Fruit fly (Drosophila melanogaster) whole organism, prepupa: ENCODE results near the gene Trc8.

Source experiments
- Blimp-1 ChIP-seq: fragments of 200-800 bp; sonication (Bioruptor generic); optimal IDR thresholded peaks from 3 replicates; lab custom pipeline; 2017; ENCODE audit warnings: missing biosample characterization, missing genetic modification characterization, mild to moderate bottlenecking, moderate library complexity, missing genetic modification reagents
- CG10631 ChIP-seq: fragments of 200-800 bp; sonication (Bioruptor generic); optimal IDR thresholded peaks from 2 replicates; lab custom pipeline; 2016; ENCODE audit warnings: missing biosample characterization, missing genetic modification characterization
- CG10669 ChIP-seq: fragments of 200-800 bp; sonication (Bioruptor generic); optimal IDR thresholded peaks from 3 replicates; lab custom pipeline; 2018; ENCODE audit warnings: missing biosample characterization, mild to moderate bottlenecking, missing genetic modification characterization, moderate library complexity
- CG11294 ChIP-seq: fragments of 200-800 bp; sonication (Bioruptor generic); IDR thresholded peaks from 2 replicates; pipeline ENCODE4 v1.3.6; 2022; ENCODE audit warnings: missing biosample characterization, missing genetic modification characterization
- CG11762 ChIP-seq: fragments of 200-800 bp; sonication (Bioruptor generic); optimal IDR thresholded peaks from 3 replicates; lab custom pipeline; 2016; ENCODE audit warnings: missing biosample characterization, missing genetic modification characterization; ENCODE audit not compliant: insufficient read depth
- CG1621 ChIP-seq: fragments of 200-800 bp; sonication (Bioruptor generic); optimal IDR thresholded peaks from 3 replicates; lab custom pipeline; 2018; ENCODE audit warnings: missing biosample characterization, mild to moderate bottlenecking, missing genetic modification characterization
- CG16779 ChIP-seq: fragments of 200-800 bp; sonication (Bioruptor generic); optimal IDR thresholded peaks from 3 replicates; lab custom pipeline; 2017; ENCODE audit warnings: missing biosample characterization, mild to moderate bottlenecking, missing genetic modification characterization
- CG3032 ChIP-seq: fragments of 200-800 bp; optimal IDR thresholded peaks from 2 replicates; lab custom pipeline; 2019; ENCODE audit warnings: missing biosample characterization, mild to moderate bottlenecking, missing genetic modification characterization, moderate library complexity
- CG34406 ChIP-seq: fragments of 200-800 bp; sonication (Bioruptor generic); optimal IDR thresholded peaks from 3 replicates; lab custom pipeline; 2016; ENCODE audit warnings: missing biosample characterization, missing genetic modification characterization
- CG6163 ChIP-seq: fragments of 200-800 bp; sonication (Bioruptor generic); IDR thresholded peaks from 3 replicates; pipeline ENCODE4 v1.3.6; 2022; ENCODE audit warnings: missing biosample characterization, missing genetic modification characterization
- CG6276 ChIP-seq: fragments of 200-800 bp; sonication (Bioruptor generic); optimal IDR thresholded peaks from 2 replicates; lab custom pipeline; 2017; ENCODE audit warnings: missing biosample characterization, mild to moderate bottlenecking, missing genetic modification characterization
- CG6808 ChIP-seq: fragments of 200-800 bp; sonication (Bioruptor generic); optimal IDR thresholded peaks from 3 replicates; lab custom pipeline; 2017; ENCODE audit warnings: missing biosample characterization, missing genetic modification characterization, mild to moderate bottlenecking, moderate library complexity, missing genetic modification reagents
- CG6854 ChIP-seq: fragments of 200-800 bp; sonication (Bioruptor generic); optimal IDR thresholded peaks from 2 replicates; lab custom pipeline; 2017; ENCODE audit warnings: missing biosample characterization, mild to moderate bottlenecking, missing genetic modification characterization
- CG8319 ChIP-seq: fragments of 200-800 bp; sonication (Bioruptor generic); optimal IDR thresholded peaks from 3 replicates; lab custom pipeline; 2016; ENCODE audit warnings: missing biosample characterization, missing genetic modification characterization
- CG8632 ChIP-seq: fragments of 200-800 bp; sonication (Bioruptor generic); optimal IDR thresholded peaks from 3 replicates; lab custom pipeline; 2016; ENCODE audit warnings: missing biosample characterization, missing genetic modification characterization
- Eip78C ChIP-seq: fragments of 200-800 bp; sonication (Bioruptor generic); peaks from one replicate; lab custom pipeline; 2016; ENCODE audit warnings: missing biosample characterization, missing genetic modification characterization
- Ets21C ChIP-seq: fragments of 200-800 bp; sonication (Bioruptor generic); optimal IDR thresholded peaks from 3 replicates; lab custom pipeline; 2016; ENCODE audit warnings: missing biosample characterization, missing genetic modification characterization
- Ets96B ChIP-seq: fragments of 200-800 bp; optimal IDR thresholded peaks from 2 replicates; lab custom pipeline; 2019; ENCODE audit warnings: missing biosample characterization, mild to moderate bottlenecking, missing genetic modification characterization, moderate library complexity
- Gug ChIP-seq: fragments of 200-800 bp; sonication (Bioruptor generic); IDR thresholded peaks from 2 replicates; pipeline ENCODE4 v1.3.6; 2022; ENCODE audit warnings: missing biosample characterization, missing genetic modification characterization
- Hr38 ChIP-seq: sonication (Bioruptor generic); optimal IDR thresholded peaks from 2 replicates; lab custom pipeline; 2016; ENCODE audit warnings: missing biosample characterization, missing genetic modification characterization
- Hr4 ChIP-seq: fragments of 200-800 bp; sonication (Bioruptor generic); optimal IDR thresholded peaks from 3 replicates; lab custom pipeline; 2016; ENCODE audit warnings: missing biosample characterization, missing genetic modification characterization
- Lpt ChIP-seq: fragments of 200-800 bp; sonication (Bioruptor generic); optimal IDR thresholded peaks from 3 replicates; lab custom pipeline; 2016; ENCODE audit warnings: missing biosample characterization, missing genetic modification characterization
- Met ChIP-seq: fragments of 200-800 bp; sonication (Bioruptor generic); optimal IDR thresholded peaks from 3 replicates; lab custom pipeline; 2016; ENCODE audit warnings: missing biosample characterization, missing genetic modification characterization
- OdsH ChIP-seq: fragments of 200-800 bp; sonication (Bioruptor generic); optimal IDR thresholded peaks from 3 replicates; lab custom pipeline; 2016; ENCODE audit warnings: missing biosample characterization, missing genetic modification characterization
- Smox ChIP-seq: fragments of 200-800 bp; sonication (Bioruptor generic); optimal IDR thresholded peaks from 3 replicates; lab custom pipeline; 2016; ENCODE audit warnings: missing biosample characterization, missing genetic modification characterization
- Sox102F ChIP-seq: fragments of 200-800 bp; sonication (Bioruptor generic); optimal IDR thresholded peaks from 2 replicates; lab custom pipeline; 2016; ENCODE audit warnings: missing biosample characterization, mild to moderate bottlenecking, missing genetic modification characterization
- Sox14 ChIP-seq: fragments of 200-800 bp; sonication (Bioruptor generic); optimal IDR thresholded peaks from 3 replicates; lab custom pipeline; 2016; ENCODE audit warnings: missing biosample characterization, missing genetic modification characterization
- Sox15 ChIP-seq: fragments of 200-800 bp; sonication (Bioruptor generic); optimal IDR thresholded peaks from 3 replicates; lab custom pipeline; 2016; ENCODE audit warnings: missing biosample characterization, missing genetic modification characterization
- acj6 ChIP-seq: fragments of 200-800 bp; sonication (Bioruptor generic); optimal IDR thresholded peaks from 3 replicates; lab custom pipeline; 2016; ENCODE audit warnings: missing biosample characterization, missing genetic modification characterization
- cyc ChIP-seq: fragments of 200-800 bp; sonication (Bioruptor generic); optimal IDR thresholded peaks from 3 replicates; lab custom pipeline; 2016; ENCODE audit warnings: missing biosample characterization, missing genetic modification characterization
- dac ChIP-seq: fragments of 200-800 bp; sonication (Bioruptor generic); optimal IDR thresholded peaks from 2 replicates; lab custom pipeline; 2017; ENCODE audit warnings: missing biosample characterization, mild to moderate bottlenecking, missing genetic modification characterization
- dsx ChIP-seq: fragments of 200-800 bp; optimal IDR thresholded peaks from 3 replicates; lab custom pipeline; 2019; ENCODE audit warnings: missing biosample characterization, mild to moderate bottlenecking, missing genetic modification characterization, moderate library complexity; ENCODE audit not compliant: poor library complexity, severe bottlenecking
- eg ChIP-seq: fragments of 200-800 bp; sonication (Bioruptor generic); IDR thresholded peaks from 3 replicates; pipeline ENCODE4 v1.3.6; 2022; ENCODE audit warnings: missing biosample characterization, missing genetic modification characterization
- fd59A ChIP-seq: fragments of 200-800 bp; sonication (Bioruptor generic); optimal IDR thresholded peaks from 2 replicates; lab custom pipeline; 2017; ENCODE audit warnings: missing biosample characterization, mild to moderate bottlenecking, missing genetic modification characterization, missing genetic modification reagents
- fd85E ChIP-seq: fragments of 200-800 bp; sonication (Bioruptor generic); optimal IDR thresholded peaks from 3 replicates; lab custom pipeline; 2016; ENCODE audit warnings: missing biosample characterization, missing genetic modification characterization
- fkh ChIP-seq: fragments of 200-800 bp; sonication (Bioruptor generic); optimal IDR thresholded peaks from 3 replicates; lab custom pipeline; 2017; ENCODE audit warnings: missing biosample characterization, mild to moderate bottlenecking, missing genetic modification characterization, moderate library complexity
- salr ChIP-seq, 2 experiments: fragments of 200-800 bp; sonication (Bioruptor generic); optimal IDR thresholded peaks; 3 replicates each; lab custom pipeline; 2016 to 2018; ENCODE audit warnings: missing biosample characterization in 2 of 2, missing genetic modification characterization in 2 of 2, mild to moderate bottlenecking in 1 of 2
- spab ChIP-seq: fragments of 200-800 bp; sonication (Bioruptor generic); optimal IDR thresholded peaks from 2 replicates; lab custom pipeline; 2017; ENCODE audit warnings: missing biosample characterization, mild to moderate bottlenecking, missing genetic modification characterization, missing genetic modification reagents
- ss ChIP-seq, 2 experiments: fragments of 200-800 bp; sonication (Bioruptor generic); optimal IDR thresholded peaks; 2 replicates in 1 of 2; 3 replicates in 1 of 2; lab custom pipeline; 2017 to 2018; ENCODE audit warnings: mild to moderate bottlenecking in 2 of 2, missing biosample characterization in 2 of 2, missing genetic modification characterization in 2 of 2, moderate library complexity in 1 of 2
- topi ChIP-seq: fragments of 200-800 bp; sonication (Bioruptor generic); optimal IDR thresholded peaks from 3 replicates; lab custom pipeline; 2016; ENCODE audit warnings: missing biosample characterization, missing genetic modification characterization
- vri ChIP-seq: fragments of 200-800 bp; sonication (Bioruptor generic); optimal IDR thresholded peaks from 3 replicates; lab custom pipeline; 2016; ENCODE audit warnings: missing biosample characterization, mild to moderate bottlenecking, missing genetic modification characterization

Gene Trc8

dm6 chr3R:29503406-29504116 is at the start of gene Trc8:
TSS of gene Trc8 (minus strand) at chr3R:29503797.
- peak; percentile 39 for TF ChIP-seq Sox14 (GFP tag; lab: Kevin White, UChicago)
- peak; percentile 43 for TF ChIP-seq Eip78C (GFP tag; lab: Kevin White, UChicago)
- TF ChIP-seq OdsH (GFP tag; lab: Kevin White, UChicago) = no peak
- TF ChIP-seq Ets96B = peak; percentile 1
- peak; percentile 36; the same call in 1 of the 3 replicates for TF ChIP-seq CG6163
- no peak for TF ChIP-seq spab (GFP tag; lab: Kevin White, UChicago)
- TF ChIP-seq CG6808 (GFP tag; lab: Kevin White, UChicago) = peak; percentile 62
- no peak for TF ChIP-seq CG10669 (GFP tag; lab: Kevin White, UChicago)

- TF ChIP-seq fkh (GFP tag; lab: Kevin White, UChicago) (peak; percentile 17), OdsH (GFP tag; lab: Kevin White, UChicago) (no peak), spab (GFP tag; lab: Kevin White, UChicago) (no peak)
Measured at dm6 chr3R:29552830-29553583, 49.4 kb upstream of the Trc8 start.

- TF ChIP-seq OdsH (GFP tag; lab: Kevin White, UChicago) (no peak), fd85E (no peak), vri (no peak), CG34406 (GFP tag; lab: Kevin White, UChicago) (no peak), Sox15 (GFP tag; lab: Kevin White, UChicago) (no peak), CG3032 (tag; lab: Kevin White, UChicago) (no peak), CG6276 (no peak), cyc (GFP tag; lab: Kevin White, UChicago) (no peak), Ets21C (GFP tag; lab: Kevin White, UChicago) (no peak), Smox (GFP tag; lab: Kevin White, UChicago) (no peak), acj6 (GFP tag; lab: Kevin White, UChicago) (no peak), ss (GFP tag; optimal IDR thresholded peaks at IDR 0.05; lab: Kevin White, UChicago) (no peak), Sox14 (GFP tag; lab: Kevin White, UChicago) (no peak), topi (GFP tag; lab: Kevin White, UChicago) (no peak), Lpt (no peak)
Measured at dm6 chr3R:29550735-29551134, 47.1 kb upstream of the Trc8 start.

dm6 chr3R:29549945-29550344 is 46.3 kb upstream of the Trc8 start:
- no peak for TF ChIP-seq eg
- no peak for TF ChIP-seq CG6276
- peak; percentile 26 for TF ChIP-seq cyc (GFP tag; lab: Kevin White, UChicago)
- TF ChIP-seq CG6854 (GFP tag; lab: Kevin White, UChicago) = no peak
- TF ChIP-seq fd59A = peak; percentile 26
- TF ChIP-seq CG11762 (GFP tag; lab: Kevin White, UChicago) = no peak
- no peak for TF ChIP-seq CG34406 (GFP tag; lab: Kevin White, UChicago)
- TF ChIP-seq CG3032 (tag; lab: Kevin White, UChicago) = peak; percentile 27
- peak; percentile 36 for TF ChIP-seq vri
- no peak for TF ChIP-seq CG1621 (tag; lab: Kevin White, UChicago)
- no peak for TF ChIP-seq CG8319 (GFP tag; lab: Kevin White, UChicago)
- no peak for TF ChIP-seq dac
- peak; percentile 10 for TF ChIP-seq spab (GFP tag; lab: Kevin White, UChicago)
- no peak for TF ChIP-seq Gug (GFP tag; lab: Robert Waterston, UW)
- no peak for TF ChIP-seq Sox102F
- no peak for TF ChIP-seq Hr38 (GFP tag; lab: Kevin White, UChicago)
- TF ChIP-seq Met (GFP tag; lab: Kevin White, UChicago) = peak; percentile 31
- TF ChIP-seq CG10669 (GFP tag; lab: Kevin White, UChicago) = no peak
- no peak for TF ChIP-seq Hr4 (GFP tag; lab: Kevin White, UChicago)
- no peak for TF ChIP-seq fkh (GFP tag; lab: Kevin White, UChicago)
- TF ChIP-seq CG11294 (GFP tag; lab: Robert Waterston, UW) = no peak
- TF ChIP-seq CG8632 (GFP tag; lab: Kevin White, UChicago) = no peak
- TF ChIP-seq Ets21C (GFP tag; lab: Kevin White, UChicago) = no peak
- TF ChIP-seq CG10631 (GFP tag; lab: Kevin White, UChicago) = peak; percentile 7
- no peak for TF ChIP-seq salr (GFP tag; optimal IDR thresholded peaks at IDR 0.05; lab: Kevin White, UChicago)
- TF ChIP-seq Eip78C (GFP tag; lab: Kevin White, UChicago) = peak; percentile 67
- TF ChIP-seq CG16779 (tag; lab: Kevin White, UChicago) = no peak
- no peak for TF ChIP-seq Blimp-1 (GFP tag; lab: Kevin White, UChicago)
- no peak for TF ChIP-seq fd85E
- TF ChIP-seq dsx (GFP tag; lab: Kevin White, UChicago) = peak; percentile 4
